Worm (Caenorhabditis elegans) whole organism, young adult: ENCODE results near the gene T26A5.2.

Experiments
- B0019.2 ChIP-seq: fragments of 200-800 bp; sonication (Bioruptor generic); conservative IDR thresholded peaks from 2 replicates; pipeline ENCODE4 v1.3.6; 2022; ENCODE audit warnings: missing genetic modification reagents, missing genetic modification characterization, missing compliant biosample characterization
- B0261.1 ChIP-seq: sonication (generic microtip); optimal IDR thresholded peaks from 2 replicates; lab custom pipeline; 2016; ENCODE audit warnings: mild to moderate bottlenecking, missing genetic modification characterization, moderate library complexity, missing compliant biosample characterization
- B0336.3 ChIP-seq: fragments of 200-800 bp; sonication (Bioruptor generic); IDR thresholded peaks from 2 replicates; pipeline ENCODE4 v1.3.6; 2022; ENCODE audit warnings: missing genetic modification characterization, missing compliant biosample characterization
- C06A6.2 ChIP-seq: fragments of 200-800 bp; sonication (Bioruptor generic); conservative IDR thresholded peaks from 2 replicates; pipeline ENCODE4 v1.3.6; 2022; ENCODE audit warnings: missing genetic modification characterization, missing compliant biosample characterization
- C17E4.6 ChIP-seq: fragments of 200-800 bp; sonication (Bioruptor generic); IDR thresholded peaks from 2 replicates; pipeline ENCODE4 v1.3.6; 2022; ENCODE audit warnings: missing genetic modification reagents, missing genetic modification characterization, missing compliant biosample characterization
- F23B12.7 ChIP-seq: sonication (generic microtip); optimal IDR thresholded peaks from 2 replicates; lab custom pipeline; 2017; ENCODE audit warnings: missing genetic modification characterization, mild to moderate bottlenecking, missing compliant biosample characterization, antibody characterized with exemption, moderate library complexity; ENCODE audit not compliant: insufficient read depth
- F37B4.10 ChIP-seq: fragments of 200-800 bp; sonication (Bioruptor generic); IDR thresholded peaks from 2 replicates; pipeline ENCODE4 v1.3.6; 2022; ENCODE audit warnings: missing genetic modification characterization, missing compliant biosample characterization
- F49E8.2 ChIP-seq: sonication (generic microtip); optimal IDR thresholded peaks from 3 replicates; lab custom pipeline; 2017; ENCODE audit warnings: missing genetic modification characterization, mild to moderate bottlenecking, missing compliant biosample characterization, antibody characterized with exemption, moderate library complexity; ENCODE audit not compliant: insufficient read depth
- F57A8.1 ChIP-seq: fragments of 200-800 bp; sonication (Bioruptor generic); optimal IDR thresholded peaks from 2 replicates; lab custom pipeline; 2018; ENCODE audit warnings: mild to moderate bottlenecking, missing genetic modification characterization, moderate library complexity, missing compliant biosample characterization
- K11D2.4 ChIP-seq: fragments of 200-800 bp; sonication (Bioruptor generic); IDR thresholded peaks from 2 replicates; pipeline ENCODE4 v1.3.6; 2022; ENCODE audit warnings: missing genetic modification reagents, missing genetic modification characterization, missing compliant biosample characterization
- K12H6.12 ChIP-seq: fragments of 200-800 bp; sonication (Bioruptor generic); optimal IDR thresholded peaks from 2 replicates; lab custom pipeline; 2018; ENCODE audit warnings: mild to moderate bottlenecking, missing genetic modification characterization, missing compliant biosample characterization
- Y53F4B.3 ChIP-seq: fragments of 200-800 bp; sonication (Bioruptor generic); IDR thresholded peaks from 2 replicates; pipeline ENCODE4 v1.3.6; 2022; ENCODE audit warnings: missing genetic modification reagents, missing genetic modification characterization, missing compliant biosample characterization
- Y56A3A.18 ChIP-seq: fragments of 200-800 bp; sonication (Bioruptor generic); IDR thresholded peaks from 2 replicates; pipeline ENCODE4 v1.3.6; 2022; ENCODE audit warnings: missing genetic modification reagents, missing genetic modification characterization, missing compliant biosample characterization
- Y95B8A.8 ChIP-seq: fragments of 200-800 bp; sonication (Bioruptor generic); IDR thresholded peaks from 2 replicates; pipeline ENCODE4 v1.3.6; 2022; ENCODE audit warnings: missing genetic modification reagents, missing genetic modification characterization, missing compliant biosample characterization
- attf-5 ChIP-seq: fragments of 200-800 bp; sonication (Bioruptor generic); optimal IDR thresholded peaks from 2 replicates; lab custom pipeline; 2018; ENCODE audit warnings: mild to moderate bottlenecking, missing genetic modification characterization, missing compliant biosample characterization
- bed-2 ChIP-seq: fragments of 200-800 bp; sonication (Bioruptor generic); IDR thresholded peaks from 2 replicates; pipeline ENCODE4 v1.3.6; 2022; ENCODE audit warnings: missing genetic modification reagents, missing genetic modification characterization, missing compliant biosample characterization
- ccch-3 ChIP-seq: fragments of 200-800 bp; sonication (Bioruptor generic); optimal IDR thresholded peaks from 2 replicates; lab custom pipeline; 2018; ENCODE audit warnings: mild to moderate bottlenecking, missing genetic modification characterization, missing compliant biosample characterization
- cebp-1 ChIP-seq, 2 experiments: fragments of 200-800 bp in 1 of 2; sonication (Bioruptor generic) in 1 of 2; sonication (generic microtip) in 1 of 2; IDR thresholded peaks in 1 of 2; optimal IDR thresholded peaks in 1 of 2; 2 replicates each; pipeline versions ENCODE4 v1.3.6 to Lab custom; 2017 to 2022; ENCODE audit warnings: missing compliant biosample characterization in 2 of 2, missing genetic modification characterization in 2 of 2, mild to moderate bottlenecking in 1 of 2, missing genetic modification reagents in 1 of 2, moderate library complexity in 1 of 2
- ceh-40 ChIP-seq: fragments of 200-800 bp; sonication (Bioruptor generic); IDR thresholded peaks from 2 replicates; pipeline ENCODE4 v1.3.6; 2022; ENCODE audit warnings: missing genetic modification characterization, missing compliant biosample characterization
- ceh-79 ChIP-seq: sonication (generic microtip); optimal IDR thresholded peaks from 2 replicates; lab custom pipeline; 2017; ENCODE audit warnings: mild to moderate bottlenecking, missing genetic modification characterization, missing compliant biosample characterization
- chd-7 ChIP-seq: sonication (generic microtip); optimal IDR thresholded peaks from 2 replicates; lab custom pipeline; 2016; ENCODE audit warnings: mild to moderate bottlenecking, missing genetic modification characterization, moderate library complexity, missing compliant biosample characterization
- dox-1 ChIP-seq: fragments of 200-800 bp; sonication (Bioruptor generic); IDR thresholded peaks from 2 replicates; pipeline ENCODE4 v1.3.6; 2022; ENCODE audit warnings: missing genetic modification reagents, missing genetic modification characterization, missing compliant biosample characterization
- ekl-4 ChIP-seq: fragments of 200-800 bp; sonication (Bioruptor generic); IDR thresholded peaks from 2 replicates; pipeline ENCODE4 v1.3.6; 2022; ENCODE audit warnings: missing genetic modification reagents, missing genetic modification characterization, missing compliant biosample characterization
- ets-4 ChIP-seq: fragments of 200-800 bp; sonication (Bioruptor generic); optimal IDR thresholded peaks from 2 replicates; lab custom pipeline; 2018; ENCODE audit warnings: mild to moderate bottlenecking, missing genetic modification characterization, missing compliant biosample characterization
- fkh-3 ChIP-seq: sonication (generic microtip); optimal IDR thresholded peaks from 2 replicates; lab custom pipeline; 2016; ENCODE audit warnings: mild to moderate bottlenecking, missing genetic modification characterization, missing compliant biosample characterization
- him-1 ChIP-seq: sonication (generic microtip); optimal IDR thresholded peaks from 2 replicates; lab custom pipeline; 2016; ENCODE audit warnings: missing genotype, missing genetic modification reagents, missing genetic modification characterization, missing compliant biosample characterization
- hlh-26 ChIP-seq: fragments of 200-800 bp; sonication (Bioruptor generic); conservative IDR thresholded peaks from 2 replicates; pipeline ENCODE4 v1.3.6; 2022; ENCODE audit warnings: missing genetic modification reagents, missing genetic modification characterization, missing compliant biosample characterization
- hmg-20 ChIP-seq: fragments of 200-800 bp; sonication (Bioruptor generic); IDR thresholded peaks from 2 replicates; pipeline ENCODE4 v1.3.6; 2022; ENCODE audit warnings: missing genetic modification reagents, missing genetic modification characterization, missing compliant biosample characterization
- hsf-1 ChIP-seq: fragments of 200-800 bp; sonication (Bioruptor generic); IDR thresholded peaks from 2 replicates; pipeline ENCODE4 v1.3.6; 2022; ENCODE audit warnings: missing genetic modification reagents, missing genetic modification characterization, missing compliant biosample characterization
- lin-35 ChIP-seq, 3 experiments: fragments of 150-350 bp in 2 of 3; sonication (generic microtip) in 1 of 3; optimal IDR thresholded peaks; 2 replicates each; lab custom pipeline; 2014 to 2018; ENCODE audit warnings: missing biosample characterization in 3 of 3, missing genetic modification characterization in 3 of 3, missing genetic modification reagents in 3 of 3
- lir-1 ChIP-seq: fragments of 200-800 bp; sonication (Bioruptor generic); conservative IDR thresholded peaks from 2 replicates; pipeline ENCODE4 v1.3.6; 2022; ENCODE audit warnings: missing genetic modification reagents, missing genetic modification characterization, missing compliant biosample characterization
- madf-8 ChIP-seq: fragments of 200-800 bp; sonication (Bioruptor generic); conservative IDR thresholded peaks from 2 replicates; pipeline ENCODE4 v1.3.6; 2022; ENCODE audit warnings: missing genetic modification reagents, missing genetic modification characterization, missing compliant biosample characterization
- mel-28 ChIP-seq: sonication (generic microtip); optimal IDR thresholded peaks from 2 replicates; lab custom pipeline; 2016; ENCODE audit warnings: borderline replicate concordance, mild to moderate bottlenecking, missing genetic modification characterization, missing compliant biosample characterization
- mes-4 ChIP-seq: sonication (generic microtip); optimal IDR thresholded peaks from 2 replicates; lab custom pipeline; 2016; ENCODE audit warnings: missing genotype, missing genetic modification characterization, missing compliant biosample characterization
- mxl-1 ChIP-seq: sonication (generic microtip); optimal IDR thresholded peaks from 2 replicates; lab custom pipeline; 2016; ENCODE audit warnings: missing genetic modification characterization, missing compliant biosample characterization
- nfyb-1 ChIP-seq: fragments of 200-800 bp; sonication (Bioruptor generic); IDR thresholded peaks from 2 replicates; pipeline ENCODE4 v1.3.6; 2022; ENCODE audit warnings: missing genetic modification reagents, missing genetic modification characterization, missing compliant biosample characterization
- nhr-120 ChIP-seq: fragments of 200-800 bp; sonication (Bioruptor generic); IDR thresholded peaks from 2 replicates; pipeline ENCODE4 v1.3.6; 2022; ENCODE audit warnings: missing genetic modification characterization, missing compliant biosample characterization
- nhr-27 ChIP-seq: fragments of 200-800 bp; sonication (Bioruptor generic); optimal IDR thresholded peaks from 2 replicates; lab custom pipeline; 2018; ENCODE audit warnings: mild to moderate bottlenecking, missing genetic modification characterization, moderate library complexity, missing compliant biosample characterization
- nhr-80 ChIP-seq: sonication (generic microtip); optimal IDR thresholded peaks from 2 replicates; lab custom pipeline; 2016; ENCODE audit warnings: missing genetic modification characterization, missing compliant biosample characterization
- pha-4 ChIP-seq: fragments of 150-350 bp; sonication (generic microtip); optimal IDR thresholded peaks from 2 replicates; lab custom pipeline; 2014; ENCODE audit warnings: missing biosample characterization, missing genetic modification reagents, missing genetic modification characterization
- rpc-1 ChIP-seq, 2 experiments: fragments of 150-350 bp in 1 of 2; sonication (generic microtip) in 1 of 2; optimal IDR thresholded peaks; 2 replicates each; lab custom pipeline; 2014 to 2018; ENCODE audit warnings: missing biosample characterization in 1 of 2, missing genetic modification characterization in 1 of 2, missing genetic modification reagents in 1 of 2, missing genotype in 1 of 2
- sea-2 ChIP-seq: fragments of 200-800 bp; sonication (Bioruptor generic); IDR thresholded peaks from 2 replicates; pipeline ENCODE4 v1.3.6; 2022; ENCODE audit warnings: missing genetic modification characterization, missing compliant biosample characterization
- snpc-1.3 ChIP-seq: sonication (generic microtip); optimal IDR thresholded peaks from 2 replicates; lab custom pipeline; 2017; ENCODE audit warnings: missing genetic modification characterization, mild to moderate bottlenecking, missing compliant biosample characterization, antibody characterized with exemption, moderate library complexity, missing genotype, missing genetic modification reagents; ENCODE audit not compliant: insufficient read depth
- sptf-2 ChIP-seq: fragments of 200-800 bp; sonication (Bioruptor generic); optimal IDR thresholded peaks from 2 replicates; lab custom pipeline; 2018; ENCODE audit warnings: mild to moderate bottlenecking, missing genetic modification characterization, missing compliant biosample characterization
- tbx-9 ChIP-seq: sonication (generic microtip); optimal IDR thresholded peaks from 2 replicates; lab custom pipeline; 2016; ENCODE audit warnings: borderline replicate concordance, missing genetic modification characterization, inconsistent platforms, missing compliant biosample characterization
- unc-62 ChIP-seq: fragments of 150-350 bp; optimal IDR thresholded peaks from 2 replicates; lab custom pipeline; 2014; ENCODE audit warnings: missing biosample characterization, missing genetic modification reagents, missing genetic modification characterization
- ztf-22 ChIP-seq: fragments of 200-800 bp; sonication (Bioruptor generic); optimal IDR thresholded peaks from 2 replicates; lab custom pipeline; 2018; ENCODE audit warnings: mild to moderate bottlenecking, missing genetic modification characterization, moderate library complexity, missing compliant biosample characterization
- ztf-26 ChIP-seq: sonication (generic microtip); optimal IDR thresholded peaks from 2 replicates; lab custom pipeline; 2017; ENCODE audit warnings: missing genetic modification characterization, missing compliant biosample characterization

T26A5.2 gene

DNA sequence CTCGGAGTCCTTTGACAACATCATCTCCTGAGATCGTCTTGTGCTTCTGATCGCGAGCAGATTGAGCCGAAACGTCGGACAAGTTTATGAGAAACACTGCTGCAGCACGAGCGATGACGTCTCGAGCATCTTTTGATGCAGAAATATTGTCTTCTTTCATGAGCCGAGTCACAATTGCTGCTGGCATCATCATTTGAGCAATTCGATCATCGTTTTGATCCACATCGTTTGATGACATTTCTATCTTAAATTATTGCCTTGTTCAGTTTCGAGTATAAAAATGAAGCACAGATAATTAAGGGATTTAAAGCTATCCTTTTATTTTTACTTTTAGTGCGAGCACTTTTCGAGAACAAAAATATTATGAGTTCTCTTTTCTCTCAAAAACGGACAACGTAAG lies 4.5 kb upstream of the T26A5.2 start, which contains the start of gene T26A5.8 (continued):
- TF ChIP-seq nhr-120 (0 out of 2 replicates have a peak, but pooled peaks have one; percentile 22), ekl-4 (GFP tag; lab: Robert Waterston, UW) (peak; percentile 88), B0336.3 (GFP tag; lab: Robert Waterston, UW) (peak; percentile 81), nhr-27 (tag; lab: Kevin White, UChicago) (no peak), lin-35 (GFP tag; optimal IDR thresholded peaks at IDR 0.05; lab: Kevin White, UChicago) (no peak), fkh-3 (no peak), chd-7 (tag; lab: Kevin White, UChicago) (peak; percentile 5), C17E4.6 (GFP tag; lab: Robert Waterston, UW) (no peak), him-1 (no peak), F57A8.1 (GFP tag; lab: Kevin White, UChicago) (no peak), sea-2 (GFP tag; lab: Robert Waterston, UW) (no peak), snpc-1.3 (peak; percentile 41), Y95B8A.8 (0 out of 2 replicates have a peak, but pooled peaks have one; percentile 12), sptf-2 (no peak), dox-1 (GFP tag; lab: Robert Waterston, UW) (no peak), F49E8.2 (tag; lab: Kevin White, UChicago) (peak; percentile 51), attf-5 (GFP tag; lab: Kevin White, UChicago) (no peak), mel-28 (tag; lab: Kevin White, UChicago) (no peak), ceh-79 (tag; lab: Kevin White, UChicago) (no peak), F23B12.7 (tag; lab: Kevin White, UChicago) (no peak), hlh-26 (GFP tag; lab: Robert Waterston, UW) (no peak), bed-2 (GFP tag; lab: Robert Waterston, UW) (no peak), F37B4.10 (GFP tag; lab: Robert Waterston, UW) (no peak), ets-4 (GFP tag; lab: Kevin White, UChicago) (no peak), lir-1 (GFP tag; lab: Robert Waterston, UW) (no peak), Y56A3A.18 (GFP tag; lab: Robert Waterston, UW) (peak; percentile 36; the same call in 1 of the 2 replicates), hmg-20 (GFP tag; lab: Robert Waterston, UW) (no peak), mes-4 (no peak), ztf-22 (GFP tag; lab: Kevin White, UChicago) (no peak), nhr-80 (tag; lab: Kevin White, UChicago) (no peak), K12H6.12 (tag; lab: Kevin White, UChicago) (no peak), madf-8 (no peak), B0019.2 (GFP tag; lab: Robert Waterston, UW) (no peak), K11D2.4 (GFP tag; lab: Robert Waterston, UW) (no peak), tbx-9 (no peak), cebp-1 (GFP tag; IDR thresholded peaks at IDR 0.05; lab: Robert Waterston, UW) (no peak), cebp-1 (tag; optimal IDR thresholded peaks at IDR 0.05; lab: Kevin White, UChicago) (peak; percentile 26), ccch-3 (GFP tag; lab: Kevin White, UChicago) (no peak), hsf-1 (GFP tag; lab: Robert Waterston, UW) (peak; percentile 73), unc-62 (GFP tag; lab: Kevin White, UChicago) (no peak), rpc-1 (optimal IDR thresholded peaks at IDR 0.05; lab: Kevin White, UChicago) (no peak), rpc-1 (tag; optimal IDR thresholded peaks at IDR 0.05; lab: Kevin White, UChicago) (no peak), ceh-40 (GFP tag; lab: Robert Waterston, UW) (no peak), Y53F4B.3 (GFP tag; lab: Robert Waterston, UW) (no peak), ztf-26 (peak; percentile 13), nfyb-1 (GFP tag; lab: Robert Waterston, UW) (peak; percentile 56), C06A6.2 (GFP tag; lab: Robert Waterston, UW) (no peak), pha-4 (tag; lab: Kevin White, UChicago) (no peak), mxl-1 (no peak), B0261.1 (tag; lab: Kevin White, UChicago) (no peak)
